Worm (Caenorhabditis elegans) whole organism, L3 larva: ENCODE results near the gene Y62E10A.24.

Experiments used
- ama-1 ChIP-seq: fragments of 150-350 bp; optimal IDR thresholded peaks from 2 replicates; lab custom pipeline; 2018
- elt-2 ChIP-seq: sonication (generic microtip); optimal IDR thresholded peaks from 2 replicates; lab custom pipeline; 2016; ENCODE audit warnings: missing genetic modification reagents, mild to moderate bottlenecking, missing genetic modification characterization, missing compliant biosample characterization
- nhr-237 ChIP-seq: fragments of 150-350 bp; optimal IDR thresholded peaks from 2 replicates; lab custom pipeline; 2014; ENCODE audit warnings: missing biosample characterization, missing genetic modification characterization

DNA sequence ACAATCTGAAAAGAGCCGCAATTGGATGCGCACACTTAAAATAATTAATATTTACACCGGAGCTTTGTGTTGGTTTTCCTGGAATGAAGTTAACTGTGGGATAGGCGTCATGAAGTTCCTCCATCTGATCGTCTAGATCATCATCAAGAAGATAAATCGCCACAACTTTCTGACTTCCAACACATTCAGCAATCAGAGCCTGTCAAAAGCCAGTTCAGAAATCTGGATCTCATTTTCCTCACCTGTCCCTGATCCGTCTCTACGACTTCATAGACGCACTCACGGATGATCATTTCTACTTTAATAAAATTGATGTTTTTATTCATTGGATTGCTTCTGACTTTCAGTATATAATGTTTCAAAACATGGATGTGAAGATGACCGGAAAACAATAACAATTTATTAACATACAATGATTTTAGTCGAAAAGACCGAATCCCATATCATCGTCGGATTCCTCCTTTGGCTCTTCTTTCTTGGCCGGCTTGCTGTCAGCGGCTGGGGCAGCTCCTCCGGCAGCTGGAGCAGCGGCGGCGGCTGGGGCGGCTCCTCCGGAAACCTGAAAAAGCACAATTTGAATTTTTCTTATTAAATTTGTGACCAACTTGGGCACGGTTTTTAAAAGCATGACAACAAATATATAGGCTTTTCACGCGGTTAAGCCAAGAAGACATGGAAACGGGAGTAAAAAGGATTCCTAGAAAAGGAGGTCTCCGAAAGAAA lies 1.2 kb upstream of the Y62E10A.24 start, which contains the start of gene agt-1:
- TF ChIP-seq nhr-237 (tag; lab: Kevin White, UChicago) (no peak), ama-1 (lab: Kevin White, UChicago) (no peak), elt-2 (tag; lab: Kevin White, UChicago) (no peak)
